Fruit fly (Drosophila melanogaster) whole organism, embryonic: Measurements from ENCODE around the gene Tsf1.

ENCODE experiments used
- BEAF-32 ChIP-seq: fragments of 200-800 bp; sonication (Bioruptor generic); optimal IDR thresholded peaks from 3 replicates; lab custom pipeline; 2017; ENCODE audit warnings: missing biosample characterization, missing genetic modification characterization, mild to moderate bottlenecking, moderate library complexity, missing genetic modification reagents
- CG10321 ChIP-seq: fragments of 200-800 bp; sonication (Bioruptor generic); IDR thresholded peaks from 2 replicates; pipeline ENCODE4 v1.3.6; 2022; ENCODE audit warnings: missing biosample characterization, missing genetic modification characterization
- CG17385 ChIP-seq: fragments of 200-800 bp; sonication (Bioruptor generic); optimal IDR thresholded peaks from 3 replicates; lab custom pipeline; 2018; ENCODE audit warnings: missing biosample characterization, mild to moderate bottlenecking, missing genetic modification characterization
- CG1832 ChIP-seq: fragments of 200-800 bp; sonication (Bioruptor generic); optimal IDR thresholded peaks from 2 replicates; lab custom pipeline; 2017; ENCODE audit warnings: missing biosample characterization, mild to moderate bottlenecking, missing genetic modification characterization, inconsistent platforms
- CG2120 ChIP-seq: fragments of 200-800 bp; sonication (Bioruptor generic); optimal IDR thresholded peaks from 3 replicates; lab custom pipeline; 2016; ENCODE audit warnings: missing biosample characterization, missing genetic modification characterization
- CG7928 ChIP-seq: fragments of 200-800 bp; sonication (Bioruptor generic); optimal IDR thresholded peaks from 2 replicates; lab custom pipeline; 2017; ENCODE audit warnings: missing biosample characterization, mild to moderate bottlenecking, missing genetic modification characterization
- Hr51 ChIP-seq, 2 experiments: fragments of 200-800 bp; sonication (Bioruptor generic); optimal IDR thresholded peaks; 2 replicates in 1 of 2; 3 replicates in 1 of 2; lab custom pipeline; 2016 to 2018; ENCODE audit warnings: missing biosample characterization in 2 of 2, missing genetic modification characterization in 2 of 2, mild to moderate bottlenecking in 1 of 2, moderate library complexity in 1 of 2
- Lhr ChIP-seq: fragments of 200-800 bp; sonication (Bioruptor generic); optimal IDR thresholded peaks from 3 replicates; lab custom pipeline; 2017; ENCODE audit warnings: mild to moderate bottlenecking, missing biosample characterization, missing genetic modification reagents, missing genetic modification characterization
- MBD-R2 ChIP-seq: fragments of 200-800 bp; sonication (Bioruptor generic); IDR thresholded peaks from 2 replicates; pipeline ENCODE4 v1.3.6; 2022; ENCODE audit warnings: missing biosample characterization, missing genetic modification characterization
- kni ChIP-seq: fragments of 200-800 bp; sonication (Bioruptor generic); optimal IDR thresholded peaks from 3 replicates; lab custom pipeline; 2017; ENCODE audit warnings: mild to moderate bottlenecking, missing biosample characterization, missing genetic modification reagents, missing genetic modification characterization
- twi ChIP-seq: fragments of 200-800 bp; optimal IDR thresholded peaks from 2 replicates; lab custom pipeline; 2019; ENCODE audit warnings: missing biosample characterization, mild to moderate bottlenecking, missing genetic modification characterization, moderate library complexity
- zfh1 ChIP-seq: fragments of 200-800 bp; sonication (Bioruptor generic); IDR thresholded peaks from 3 replicates; pipeline ENCODE4 v1.3.6; 2022; ENCODE audit warnings: missing biosample characterization, missing genetic modification characterization

DNA sequence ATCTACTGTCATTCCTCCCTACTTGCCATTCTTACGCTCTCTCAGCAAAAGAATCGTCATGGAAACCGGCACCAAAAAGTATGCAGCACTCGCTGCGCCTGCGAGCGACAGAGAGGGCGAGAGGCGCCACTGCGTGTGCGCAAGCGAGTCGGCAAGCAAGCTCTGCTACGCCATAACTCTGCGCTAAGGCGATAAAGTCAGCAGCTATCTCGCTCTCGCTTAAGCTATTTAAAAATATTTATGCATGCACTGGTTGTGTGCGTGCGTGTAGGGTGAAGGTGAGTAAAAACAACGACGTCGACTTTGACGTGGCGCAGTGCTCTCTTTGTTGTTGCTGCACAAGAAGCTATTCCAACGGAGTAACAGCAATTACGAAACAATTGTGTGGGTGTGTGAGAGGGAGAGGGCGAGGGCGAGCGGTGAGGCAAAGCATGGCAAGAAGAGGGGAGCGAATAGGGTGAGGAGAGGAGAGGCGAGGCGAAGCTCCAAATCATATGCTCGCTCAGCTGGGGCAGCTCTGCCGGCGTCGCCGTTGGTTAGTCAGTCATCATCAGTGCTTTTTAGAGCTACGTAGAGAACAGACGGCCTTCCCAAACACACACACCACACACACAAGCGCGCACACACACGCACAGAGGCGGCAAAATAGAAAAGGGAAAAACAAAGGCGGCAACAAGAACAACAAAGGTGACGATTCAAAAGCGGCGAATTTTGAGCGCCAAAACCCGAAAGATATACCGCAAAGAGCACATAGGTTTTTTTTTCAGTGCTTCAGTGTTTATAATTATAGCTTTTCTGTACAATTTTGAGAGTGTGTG, 20.6 kb upstream of the Tsf1 start, which contains the start of gene CrebB:
- TF ChIP-seq zfh1 (GFP tag; lab: Robert Waterston, UW) (no peak), Lhr (GFP tag; lab: Kevin White, UChicago) (no peak), CG17385 (GFP tag; lab: Kevin White, UChicago) (no peak), CG2120 (GFP tag; lab: Kevin White, UChicago) (peak; percentile 26), BEAF-32 (GFP tag; lab: Kevin White, UChicago) (no peak), Hr51 (GFP tag; optimal IDR thresholded peaks at IDR 0.05; lab: Kevin White, UChicago) (no peak), twi (tag; lab: Kevin White, UChicago) (no peak), CG7928 (no peak), kni (peak; percentile 91), CG1832 (GFP tag; lab: Kevin White, UChicago) (peak; percentile 96), MBD-R2 (GFP tag; lab: Robert Waterston, UW) (peak; percentile 10; the same call in 1 of the 2 replicates), CG10321 (GFP tag; lab: Robert Waterston, UW) (peak; percentile 94)
